Worm (Caenorhabditis elegans) whole organism, mixed stage, embryonic: ENCODE results near the gene sdz-32.

Experiments used
- ces-1 ChIP-seq: fragments of 150-350 bp; optimal IDR thresholded peaks from 2 replicates; lab custom pipeline; 2014; ENCODE audit warnings: missing biosample characterization, missing genetic modification reagents, missing genetic modification characterization
- cnd-1 ChIP-seq: fragments of 200-800 bp; sonication (Bioruptor generic); optimal IDR thresholded peaks from 2 replicates; lab custom pipeline; 2018; ENCODE audit warnings: mild to moderate bottlenecking, missing genetic modification characterization, missing compliant biosample characterization
- elt-1 ChIP-seq: sonication (generic microtip); optimal IDR thresholded peaks from 2 replicates; lab custom pipeline; 2017; ENCODE audit warnings: missing genetic modification characterization, mild to moderate bottlenecking, missing compliant biosample characterization, antibody characterized with exemption, moderate library complexity, borderline replicate concordance; ENCODE audit not compliant: insufficient read depth
- lin-32 ChIP-seq: fragments of 200-800 bp; sonication (Bioruptor generic); optimal IDR thresholded peaks from 2 replicates; lab custom pipeline; 2018; ENCODE audit warnings: mild to moderate bottlenecking, missing genetic modification characterization, missing compliant biosample characterization
- nhr-237 ChIP-seq: fragments of 150-350 bp; optimal IDR thresholded peaks from 2 replicates; lab custom pipeline; 2014; ENCODE audit warnings: missing biosample characterization, missing genetic modification characterization
- nhr-28 ChIP-seq: fragments of 150-350 bp; optimal IDR thresholded peaks from 2 replicates; lab custom pipeline; 2014; ENCODE audit warnings: missing biosample characterization, missing genetic modification characterization
- pha-4 ChIP-seq: fragments of 150-350 bp; optimal IDR thresholded peaks from 2 replicates; lab custom pipeline; 2018; ENCODE audit warnings: missing biosample characterization, missing genetic modification reagents, missing genetic modification characterization
- snpc-4 ChIP-seq: fragments of 150-350 bp; optimal IDR thresholded peaks from 2 replicates; lab custom pipeline; 2014; ENCODE audit warnings: missing biosample characterization, missing genetic modification characterization
- sptf-1 ChIP-seq: sonication (generic microtip); optimal IDR thresholded peaks from 2 replicates; lab custom pipeline; 2017; ENCODE audit warnings: mild to moderate bottlenecking, missing genetic modification characterization, moderate library complexity, missing compliant biosample characterization
- unc-62 ChIP-seq: fragments of 150-350 bp; optimal IDR thresholded peaks from 2 replicates; lab custom pipeline; 2014; ENCODE audit warnings: missing biosample characterization, missing genetic modification reagents, missing genetic modification characterization
- ztf-11 ChIP-seq: fragments of 150-350 bp; optimal IDR thresholded peaks from 2 replicates; lab custom pipeline; 2014; ENCODE audit warnings: missing biosample characterization, missing genetic modification characterization

ce11 chrII:3429400-3429799 lies 44.4 kb upstream of the sdz-32 start, which contains the start of gene C16C8.18:
- TF ChIP-seq nhr-28 (tag; lab: Kevin White, UChicago) (no peak), cnd-1 (no peak), sptf-1 (tag; lab: Kevin White, UChicago) (no peak), ces-1 (GFP tag; lab: Kevin White, UChicago) (no peak), lin-32 (no peak), nhr-237 (tag; lab: Kevin White, UChicago) (no peak), unc-62 (GFP tag; lab: Kevin White, UChicago) (no peak), ztf-11 (tag; lab: Kevin White, UChicago) (no peak), elt-1 (tag; lab: Kevin White, UChicago) (no peak), snpc-4 (tag; lab: Kevin White, UChicago) (no peak), pha-4 (tag; lab: Kevin White, UChicago) (no peak)
